Fruit fly (Drosophila melanogaster) whole organism, embryonic: Measurements from ENCODE around the gene mib1.
A peak's percentile ranks its signal among the peaks of the same experiment; 100 is the strongest.

Experiments
- Asciz ChIP-seq: fragments of 200-800 bp; sonication (Bioruptor generic); optimal IDR thresholded peaks from 2 replicates; lab custom pipeline; 2017; ENCODE audit warnings: missing biosample characterization, mild to moderate bottlenecking, missing genetic modification characterization, missing genetic modification reagents
- Bdp1 ChIP-seq: fragments of 200-800 bp; sonication (Bioruptor generic); optimal IDR thresholded peaks from 3 replicates; lab custom pipeline; 2016; ENCODE audit warnings: missing biosample characterization, missing genetic modification characterization
- CG10462 ChIP-seq: fragments of 200-800 bp; sonication (Bioruptor generic); optimal IDR thresholded peaks from 2 replicates; lab custom pipeline; 2016; ENCODE audit warnings: missing biosample characterization, missing genetic modification characterization
- CG10979 ChIP-seq: fragments of 200-800 bp; sonication (Bioruptor generic); optimal IDR thresholded peaks from 2 replicates; lab custom pipeline; 2018; ENCODE audit warnings: missing biosample characterization, mild to moderate bottlenecking, missing genetic modification characterization, moderate library complexity
- CG11085 ChIP-seq: fragments of 200-800 bp; sonication (Bioruptor generic); IDR thresholded peaks from 2 replicates; pipeline ENCODE4 v1.3.6; 2022; ENCODE audit warnings: missing biosample characterization, missing genetic modification characterization
- CG11456 ChIP-seq: fragments of 200-800 bp; sonication (Bioruptor generic); IDR thresholded peaks from 3 replicates; pipeline ENCODE4 v1.3.6; 2022; ENCODE audit warnings: missing biosample characterization, missing genetic modification characterization
- CG13296 ChIP-seq: fragments of 200-800 bp; sonication (Bioruptor generic); optimal IDR thresholded peaks from 3 replicates; lab custom pipeline; 2018; ENCODE audit warnings: missing biosample characterization, mild to moderate bottlenecking, missing genetic modification characterization
- CG14710 ChIP-seq: fragments of 200-800 bp; sonication (Bioruptor generic); optimal IDR thresholded peaks from 3 replicates; lab custom pipeline; 2019; ENCODE audit warnings: missing biosample characterization, mild to moderate bottlenecking, missing genetic modification characterization, moderate library complexity
- CG15073 ChIP-seq: fragments of 200-800 bp; sonication (Bioruptor generic); optimal IDR thresholded peaks from 2 replicates; lab custom pipeline; 2016; ENCODE audit warnings: missing biosample characterization, missing genetic modification characterization
- CG1647 ChIP-seq: fragments of 200-800 bp; sonication (Bioruptor generic); optimal IDR thresholded peaks from 3 replicates; lab custom pipeline; 2016; ENCODE audit warnings: missing biosample characterization, missing genetic modification characterization
- CG3281 ChIP-seq: fragments of 200-800 bp; sonication (Bioruptor generic); optimal IDR thresholded peaks from 3 replicates; lab custom pipeline; 2017; ENCODE audit warnings: missing biosample characterization, mild to moderate bottlenecking, missing genetic modification characterization
- CG3407 ChIP-seq: fragments of 200-800 bp; sonication (Bioruptor generic); optimal IDR thresholded peaks from 2 replicates; lab custom pipeline; 2018; ENCODE audit warnings: missing biosample characterization, mild to moderate bottlenecking, missing genetic modification characterization
- CG3847 ChIP-seq: fragments of 200-800 bp; sonication (Bioruptor generic); IDR thresholded peaks from 2 replicates; pipeline ENCODE4 v1.3.6; 2022; ENCODE audit warnings: missing biosample characterization, missing genetic modification characterization
- CG42726 ChIP-seq: fragments of 200-800 bp; sonication (Bioruptor generic); IDR thresholded peaks from 2 replicates; pipeline ENCODE4 v1.3.6; 2022; ENCODE audit warnings: missing biosample characterization, missing genetic modification characterization; ENCODE audit not compliant: partially characterized antibody
- CG4282 ChIP-seq: fragments of 200-800 bp; sonication (Bioruptor generic); optimal IDR thresholded peaks from 2 replicates; lab custom pipeline; 2016; ENCODE audit warnings: missing biosample characterization, missing genetic modification characterization
- CG4328 ChIP-seq: fragments of 200-800 bp; sonication (Bioruptor generic); optimal IDR thresholded peaks from 3 replicates; lab custom pipeline; 2017; ENCODE audit warnings: missing biosample characterization, missing genetic modification reagents, missing genetic modification characterization
- CG8388 ChIP-seq: fragments of 200-800 bp; sonication (Bioruptor generic); optimal IDR thresholded peaks from 2 replicates; lab custom pipeline; 2019; ENCODE audit warnings: missing biosample characterization, mild to moderate bottlenecking, missing genetic modification characterization, moderate library complexity
- Deaf1 ChIP-seq: fragments of 200-800 bp; optimal IDR thresholded peaks from 3 replicates; lab custom pipeline; 2019; ENCODE audit warnings: missing biosample characterization, mild to moderate bottlenecking, missing genetic modification characterization, moderate library complexity
- Doc3 ChIP-seq: fragments of 200-800 bp; sonication (Bioruptor generic); IDR thresholded peaks from 3 replicates; pipeline ENCODE4 v1.3.6; 2022; ENCODE audit warnings: missing biosample characterization, missing genetic modification characterization; ENCODE audit not compliant: partially characterized antibody
- Ets97D ChIP-seq: fragments of 200-800 bp; sonication (Bioruptor generic); optimal IDR thresholded peaks from 3 replicates; lab custom pipeline; 2016; ENCODE audit warnings: missing biosample characterization, missing genetic modification characterization
- GATAe ChIP-seq: fragments of 200-800 bp; sonication (Bioruptor generic); conservative IDR thresholded peaks from 2 replicates; pipeline ENCODE4 v1.3.6; 2022; ENCODE audit warnings: missing biosample characterization, missing genetic modification characterization
- H15 ChIP-seq: fragments of 200-800 bp; sonication (Bioruptor generic); IDR thresholded peaks from 3 replicates; pipeline ENCODE4 v1.3.6; 2022; ENCODE audit warnings: missing biosample characterization, missing genetic modification characterization
- HmgD ChIP-seq: fragments of 200-800 bp; sonication (Bioruptor generic); optimal IDR thresholded peaks from 3 replicates; lab custom pipeline; 2016; ENCODE audit warnings: missing biosample characterization, missing genetic modification characterization
- MBD-R2 ChIP-seq: fragments of 200-800 bp; sonication (Bioruptor generic); IDR thresholded peaks from 2 replicates; pipeline ENCODE4 v1.3.6; 2022; ENCODE audit warnings: missing biosample characterization, missing genetic modification characterization
- NK7.1 ChIP-seq: fragments of 200-800 bp; sonication (Bioruptor generic); optimal IDR thresholded peaks from 3 replicates; lab custom pipeline; 2016; ENCODE audit warnings: missing biosample characterization, missing genetic modification characterization
- Oaz ChIP-seq: fragments of 200-800 bp; sonication (Bioruptor generic); IDR thresholded peaks from 2 replicates; pipeline ENCODE4 v1.3.6; 2022; ENCODE audit warnings: missing biosample characterization, missing genetic modification characterization
- Optix ChIP-seq: fragments of 200-800 bp; sonication (Bioruptor generic); IDR thresholded peaks from 3 replicates; pipeline ENCODE4 v1.3.6; 2022; ENCODE audit warnings: missing biosample characterization, missing genetic modification characterization
- PHDP ChIP-seq: fragments of 200-800 bp; sonication (Bioruptor generic); optimal IDR thresholded peaks from 3 replicates; lab custom pipeline; 2018; ENCODE audit warnings: missing biosample characterization, mild to moderate bottlenecking, missing genetic modification characterization, moderate library complexity
- Poxn ChIP-seq: fragments of 200-800 bp; sonication (Bioruptor generic); IDR thresholded peaks from 2 replicates; pipeline ENCODE4 v1.3.6; 2022; ENCODE audit warnings: missing biosample characterization, missing genetic modification characterization
- Ravus ChIP-seq: fragments of 200-800 bp; sonication (Bioruptor generic); IDR thresholded peaks from 2 replicates; pipeline ENCODE4 v1.3.6; 2022; ENCODE audit warnings: missing biosample characterization, missing genetic modification characterization
- Sox100B ChIP-seq: fragments of 200-800 bp; sonication (Bioruptor generic); optimal IDR thresholded peaks from 3 replicates; lab custom pipeline; 2018; ENCODE audit warnings: missing biosample characterization, mild to moderate bottlenecking, missing genetic modification characterization
- ap ChIP-seq: fragments of 200-800 bp; sonication (Bioruptor generic); IDR thresholded peaks from 2 replicates; pipeline ENCODE4 v1.3.6; 2022; ENCODE audit warnings: missing biosample characterization, missing genetic modification characterization
- br ChIP-seq: fragments of >200 bp; optimal IDR thresholded peaks from 2 replicates; lab custom pipeline; 2017
- cad ChIP-seq: fragments of >200 bp; optimal IDR thresholded peaks from 2 replicates; lab custom pipeline; 2017; ENCODE audit warnings: missing biosample characterization, missing genetic modification characterization
- caup ChIP-seq: fragments of 200-800 bp; sonication (Bioruptor generic); optimal IDR thresholded peaks from 3 replicates; lab custom pipeline; 2017; ENCODE audit warnings: missing biosample characterization, mild to moderate bottlenecking, missing genetic modification characterization, moderate library complexity; ENCODE audit not compliant: severe bottlenecking
- chinmo ChIP-seq: fragments of 200-800 bp; sonication (Bioruptor generic); IDR thresholded peaks from 4 replicates; pipeline ENCODE4 v1.3.6; 2022; ENCODE audit warnings: missing biosample characterization, missing genetic modification characterization; ENCODE audit not compliant: partially characterized antibody
- croc ChIP-seq: fragments of 200-800 bp; sonication (Bioruptor generic); conservative IDR thresholded peaks from 3 replicates; pipeline ENCODE4 v1.3.6; 2022; ENCODE audit warnings: missing biosample characterization, missing genetic modification characterization
- fu2 ChIP-seq: fragments of 200-800 bp; sonication (Bioruptor generic); optimal IDR thresholded peaks from 2 replicates; lab custom pipeline; 2016; ENCODE audit warnings: missing biosample characterization, missing genetic modification characterization
- klu ChIP-seq: fragments of 200-800 bp; sonication (Bioruptor generic); IDR thresholded peaks from 2 replicates; pipeline ENCODE4 v1.3.6; 2022; ENCODE audit warnings: missing biosample characterization, missing genetic modification characterization
- lbe ChIP-seq: fragments of 200-800 bp; sonication (Bioruptor generic); optimal IDR thresholded peaks from 2 replicates; lab custom pipeline; 2016; ENCODE audit warnings: missing biosample characterization, mild to moderate bottlenecking, missing genetic modification characterization
- lmd ChIP-seq: fragments of 200-800 bp; sonication (Bioruptor generic); IDR thresholded peaks from 2 replicates; pipeline ENCODE4 v1.3.6; 2022; ENCODE audit warnings: missing biosample characterization, missing genetic modification characterization
- peb ChIP-seq: fragments of 200-800 bp; sonication (Bioruptor generic); IDR thresholded peaks from 2 replicates; pipeline ENCODE4 v1.3.6; 2022; ENCODE audit warnings: missing biosample characterization, missing genetic modification characterization
- pros ChIP-seq: fragments of 200-800 bp; sonication (Bioruptor generic); optimal IDR thresholded peaks from 3 replicates; lab custom pipeline; 2019; ENCODE audit warnings: missing biosample characterization, mild to moderate bottlenecking, missing genetic modification characterization, moderate library complexity
- repo ChIP-seq: fragments of 200-800 bp; sonication (Bioruptor generic); optimal IDR thresholded peaks from 2 replicates; lab custom pipeline; 2016; ENCODE audit warnings: missing biosample characterization, missing genetic modification characterization
- run ChIP-seq: fragments of 200-800 bp; sonication (Bioruptor generic); optimal IDR thresholded peaks from 3 replicates; lab custom pipeline; 2018; ENCODE audit warnings: missing biosample characterization, mild to moderate bottlenecking, missing genetic modification characterization
- sc ChIP-seq, 3 experiments: fragments of >200 bp in 2 of 3; fragments of 200-800 bp in 1 of 3; sonication (Bioruptor generic) in 1 of 3; optimal IDR thresholded peaks; 2 replicates in 2 of 3; 3 replicates in 1 of 3; lab custom pipeline; 2017; ENCODE audit warnings: mild to moderate bottlenecking in 1 of 3, missing biosample characterization in 1 of 3, missing genetic modification characterization in 1 of 3, missing genetic modification reagents in 1 of 3
- slp2 ChIP-seq: fragments of 200-800 bp; sonication (Bioruptor generic); optimal IDR thresholded peaks from 2 replicates; lab custom pipeline; 2016; ENCODE audit warnings: missing biosample characterization, missing genetic modification characterization
- sna ChIP-seq: fragments of 200-800 bp; sonication (Bioruptor generic); IDR thresholded peaks from 2 replicates; pipeline ENCODE4 v1.3.6; 2022; ENCODE audit warnings: missing biosample characterization, missing genetic modification characterization; ENCODE audit not compliant: partially characterized antibody
- sr ChIP-seq: fragments of 200-800 bp; sonication (Bioruptor generic); IDR thresholded peaks from 3 replicates; pipeline ENCODE4 v1.3.6; 2022; ENCODE audit warnings: missing biosample characterization, missing genetic modification characterization
- tx ChIP-seq: fragments of 200-800 bp; sonication (Bioruptor generic); optimal IDR thresholded peaks from 2 replicates; lab custom pipeline; 2016; ENCODE audit warnings: missing biosample characterization, missing genetic modification characterization

mib1 gene

DNA sequence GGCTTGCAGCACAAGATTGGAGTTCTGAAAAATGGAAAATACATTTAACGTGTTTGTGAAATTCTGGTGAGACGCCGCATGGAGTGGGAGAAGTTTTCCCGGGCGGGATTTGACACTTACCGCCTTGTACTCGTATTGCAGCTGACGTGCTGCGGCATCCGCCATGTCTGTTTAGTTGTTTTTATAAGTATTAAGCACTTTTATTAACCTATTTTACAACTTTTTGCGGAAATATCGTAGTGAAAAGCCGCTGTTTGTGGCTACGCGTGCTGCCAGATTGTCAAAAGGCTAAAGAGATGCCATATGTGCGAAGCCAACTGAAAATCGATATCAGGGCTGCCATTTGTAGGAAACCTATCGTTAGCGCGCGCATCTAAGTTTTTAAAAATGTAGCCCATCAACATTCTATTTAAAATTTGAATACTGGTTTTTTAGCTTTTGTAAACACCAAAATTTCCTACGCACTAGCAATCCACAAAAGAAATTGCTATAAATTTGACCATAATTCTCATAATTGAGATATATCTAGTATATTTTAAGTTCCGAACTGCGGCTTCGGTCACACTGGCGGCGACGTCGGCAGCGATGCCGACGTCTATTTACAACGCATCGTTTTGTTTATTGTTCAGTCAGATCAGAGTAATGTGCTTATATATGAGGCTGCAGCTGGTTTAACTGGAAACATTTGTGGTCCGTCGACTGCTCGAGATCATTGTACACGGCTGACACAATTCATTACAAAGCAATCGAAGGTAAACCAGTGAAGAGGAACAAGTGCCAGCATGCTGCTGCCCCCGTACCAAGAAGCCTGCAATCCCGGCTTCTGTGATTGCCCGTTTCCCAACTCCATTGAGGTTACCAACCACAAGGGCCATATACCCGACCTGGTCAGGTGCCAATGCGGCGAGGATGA, 43.8 kb downstream of the mib1 start, which contains the start of the genes Brr2 and CG10516 (continued):
- TF ChIP-seq peb (GFP tag; lab: Robert Waterston, UW) (no peak), CG3847 (peak; percentile 62), Sox100B (GFP tag; lab: Kevin White, UChicago) (no peak), GATAe (no peak), caup (GFP tag; lab: Kevin White, UChicago) (no peak), Bdp1 (GFP tag; lab: Kevin White, UChicago) (no peak), run (tag; lab: Kevin White, UChicago) (no peak), sr (no peak), CG1647 (GFP tag; lab: Kevin White, UChicago) (no peak), ap (peak; percentile 5; the same call in 1 of the 2 replicates), lbe (GFP tag; lab: Kevin White, UChicago) (no peak), CG11085 (GFP tag; lab: Robert Waterston, UW) (no peak), Optix (GFP tag; lab: Robert Waterston, UW) (no peak), CG3281 (GFP tag; lab: Kevin White, UChicago) (no peak), CG4282 (no peak), Oaz (GFP tag; lab: Robert Waterston, UW) (no peak), lmd (no peak), CG8388 (GFP tag; lab: Kevin White, UChicago) (no peak), pros (GFP tag; lab: Kevin White, UChicago) (no peak), HmgD (GFP tag; lab: Kevin White, UChicago) (peak; percentile 23), NK7.1 (GFP tag; lab: Kevin White, UChicago) (no peak), cad (no peak), CG14710 (tag; lab: Kevin White, UChicago) (peak; percentile 78), CG10979 (tag; lab: Kevin White, UChicago) (no peak), Ravus (GFP tag; lab: Robert Waterston, UW) (no peak), CG3407 (GFP tag; lab: Kevin White, UChicago) (no peak), chinmo (no peak), Doc3 (GFP tag; lab: Robert Waterston, UW) (no peak), sc (optimal IDR thresholded peaks at IDR 0.05; lab: Kevin White, UChicago) (no peak), sc (GFP tag; optimal IDR thresholded peaks at IDR 0.05; lab: Kevin White, UChicago) (no peak), MBD-R2 (GFP tag; lab: Robert Waterston, UW) (peak; percentile 66), croc (no peak), klu (no peak), CG10462 (GFP tag; lab: Kevin White, UChicago) (no peak), Deaf1 (no peak), PHDP (tag; lab: Kevin White, UChicago) (no peak), Poxn (GFP tag; lab: Robert Waterston, UW) (no peak), repo (GFP tag; lab: Kevin White, UChicago) (no peak), Ets97D (GFP tag; lab: Kevin White, UChicago) (peak; percentile 66), CG15073 (GFP tag; lab: Kevin White, UChicago) (no peak), CG11456 (GFP tag; lab: Robert Waterston, UW) (no peak), fu2 (GFP tag; lab: Kevin White, UChicago) (no peak), Asciz (GFP tag; lab: Kevin White, UChicago) (no peak), tx (GFP tag; lab: Kevin White, UChicago) (no peak), H15 (GFP tag; lab: Robert Waterston, UW) (no peak), slp2 (no peak), sna (GFP tag; lab: Robert Waterston, UW) (0 out of 2 replicates have a peak, but pooled peaks have one; percentile 32), CG13296 (GFP tag; lab: Kevin White, UChicago) (no peak), CG42726 (GFP tag; lab: Robert Waterston, UW) (no peak), br (lab: Kevin White, UChicago) (no peak), CG4328 (GFP tag; lab: Kevin White, UChicago) (no peak)
